Worm (Caenorhabditis elegans): ENCODE results near the gene rap-1.

The rap-1 gene

DNA sequence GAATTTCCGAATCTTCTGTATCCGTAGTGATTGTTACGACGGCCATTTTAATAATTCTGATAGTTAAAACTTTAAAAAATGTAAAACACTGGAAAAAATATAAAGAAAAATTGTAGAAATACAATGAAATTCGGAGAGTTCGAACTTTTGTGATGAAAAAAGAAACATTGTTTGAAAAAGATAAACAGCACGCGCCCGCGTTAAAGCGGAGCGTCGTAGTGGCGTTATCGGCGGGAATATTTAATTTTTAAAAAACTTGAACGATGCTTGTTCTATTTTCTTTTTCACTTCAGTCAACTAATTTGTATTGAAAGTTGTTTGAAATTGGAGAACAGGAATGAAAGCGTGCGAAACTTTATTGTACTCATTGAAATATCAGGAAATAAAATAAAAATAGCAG is 49.1 kb downstream of the rap-1 start, which contains the start of gene npp-23:
TSS of gene npp-23 (minus strand) at position 56 of the 400 bp plus-strand sequence.
- no peak for TF ChIP-seq unc-62 (GFP tag; optimal IDR thresholded peaks at IDR 0.05)

DNA sequence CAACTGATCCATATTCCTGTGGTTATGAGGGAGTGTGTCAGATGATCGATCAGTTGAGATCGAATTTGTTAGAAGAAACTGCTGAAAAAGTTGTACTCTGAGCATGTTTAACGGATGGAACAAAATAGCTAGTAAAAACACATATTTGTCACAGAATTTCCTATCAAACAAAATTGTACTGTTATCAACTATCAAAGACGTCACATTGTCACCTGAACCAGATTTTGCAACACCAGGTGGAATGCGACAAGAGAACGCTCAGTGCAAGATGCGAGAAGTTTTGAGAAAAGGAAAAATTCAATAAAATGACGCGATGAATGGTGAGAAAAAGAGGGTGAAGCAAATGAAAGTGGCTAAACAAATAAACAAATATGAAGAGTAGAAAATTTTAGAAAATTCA is 51.1 kb downstream of the rap-1 start:
- TF ChIP-seq unc-62 (GFP tag; optimal IDR thresholded peaks at IDR 0.05) = no peak

Measured in whole organism, dauer.